Worm (Caenorhabditis elegans) whole organism, L3 larva: ENCODE results near the gene egl-43.

Experiments
- aly-2 ChIP-seq: fragments of 150-350 bp; optimal IDR thresholded peaks from 2 replicates; lab custom pipeline; 2014; ENCODE audit warnings: missing biosample characterization, missing genetic modification characterization
- ceh-16 ChIP-seq: sonication (generic microtip); optimal IDR thresholded peaks from 2 replicates; lab custom pipeline; 2017; ENCODE audit warnings: missing biosample characterization, missing genetic modification characterization
- ceh-28 ChIP-seq: fragments of 150-350 bp; optimal IDR thresholded peaks from 2 replicates; lab custom pipeline; 2014; ENCODE audit warnings: missing biosample characterization, missing genetic modification reagents, missing genetic modification characterization
- ceh-82 ChIP-seq: fragments of 150-350 bp; optimal IDR thresholded peaks from 2 replicates; lab custom pipeline; 2014; ENCODE audit warnings: missing biosample characterization, missing genetic modification characterization
- egl-27 ChIP-seq: sonication (generic microtip); optimal IDR thresholded peaks from 4 replicates; lab custom pipeline; 2017; ENCODE audit warnings: missing biosample characterization, missing genetic modification reagents, missing genetic modification characterization
- egl-5 ChIP-seq: fragments of 150-350 bp; optimal IDR thresholded peaks from 2 replicates; lab custom pipeline; 2017; ENCODE audit warnings: missing biosample characterization, missing genetic modification reagents, missing genetic modification characterization, inconsistent platforms
- elt-1 ChIP-seq: fragments of 150-350 bp; optimal IDR thresholded peaks from 2 replicates; lab custom pipeline; 2014; ENCODE audit warnings: missing biosample characterization, missing genetic modification characterization
- elt-2 ChIP-seq: sonication (generic microtip); optimal IDR thresholded peaks from 2 replicates; lab custom pipeline; 2016; ENCODE audit warnings: missing genetic modification reagents, mild to moderate bottlenecking, missing genetic modification characterization, missing compliant biosample characterization
- elt-3 ChIP-seq, 3 experiments: fragments of 150-350 bp in 1 of 3; sonication (generic microtip) in 2 of 3; optimal IDR thresholded peaks; 2 replicates in 2 of 3; 4 replicates in 1 of 3; lab custom pipeline; 2014 to 2017; ENCODE audit warnings: missing biosample characterization in 3 of 3, missing genetic modification characterization in 3 of 3
- fkh-10 ChIP-seq: sonication (generic microtip); optimal IDR thresholded peaks from 2 replicates; lab custom pipeline; 2017; ENCODE audit warnings: missing biosample characterization, missing genetic modification reagents, missing genetic modification characterization
- fkh-2 ChIP-seq: fragments of 150-350 bp; optimal IDR thresholded peaks from 2 replicates; lab custom pipeline; 2014; ENCODE audit warnings: missing biosample characterization, missing genetic modification reagents, missing genetic modification characterization
- lin-15B ChIP-seq: fragments of 150-350 bp; optimal IDR thresholded peaks from 2 replicates; lab custom pipeline; 2014; ENCODE audit warnings: missing biosample characterization, missing genetic modification characterization
- lin-39 ChIP-seq: fragments of 150-350 bp; optimal IDR thresholded peaks from 2 replicates; lab custom pipeline; 2018; ENCODE audit warnings: missing biosample characterization, missing genetic modification reagents, missing genetic modification characterization
- lsy-12 ChIP-seq: sonication (generic microtip); optimal IDR thresholded peaks from 2 replicates; lab custom pipeline; 2016; ENCODE audit warnings: mild to moderate bottlenecking, missing genetic modification characterization, missing compliant biosample characterization
- mml-1 ChIP-seq: fragments of 150-350 bp; sonication (generic microtip); optimal IDR thresholded peaks from 3 replicates; lab custom pipeline; 2014; ENCODE audit warnings: missing biosample characterization, missing genetic modification characterization
- nhr-11 ChIP-seq: fragments of 150-350 bp; optimal IDR thresholded peaks from 2 replicates; lab custom pipeline; 2014; ENCODE audit warnings: missing biosample characterization, missing genetic modification characterization
- nhr-12 ChIP-seq: fragments of 150-350 bp; optimal IDR thresholded peaks from 2 replicates; lab custom pipeline; 2014; ENCODE audit warnings: missing biosample characterization, missing genetic modification characterization
- nhr-23 ChIP-seq: fragments of 150-350 bp; optimal IDR thresholded peaks from 2 replicates; lab custom pipeline; 2014; ENCODE audit warnings: missing biosample characterization, missing genetic modification reagents, missing genetic modification characterization
- nhr-237 ChIP-seq: fragments of 150-350 bp; optimal IDR thresholded peaks from 2 replicates; lab custom pipeline; 2014; ENCODE audit warnings: missing biosample characterization, missing genetic modification characterization
- nhr-25 ChIP-seq: sonication (generic microtip); optimal IDR thresholded peaks from 2 replicates; lab custom pipeline; 2017; ENCODE audit warnings: missing biosample characterization, missing genetic modification characterization
- nhr-28 ChIP-seq: fragments of 150-350 bp; optimal IDR thresholded peaks from 2 replicates; lab custom pipeline; 2014; ENCODE audit warnings: missing biosample characterization, missing genetic modification characterization
- nhr-43 ChIP-seq: sonication (generic microtip); optimal IDR thresholded peaks from 2 replicates; lab custom pipeline; 2016; ENCODE audit warnings: mild to moderate bottlenecking, missing genetic modification characterization, missing compliant biosample characterization; ENCODE audit not compliant: poor library complexity, severe bottlenecking
- nhr-67 ChIP-seq: fragments of 150-350 bp; optimal IDR thresholded peaks from 2 replicates; lab custom pipeline; 2014; ENCODE audit warnings: missing biosample characterization, missing genetic modification characterization
- nhr-77 ChIP-seq: fragments of 150-350 bp; optimal IDR thresholded peaks from 2 replicates; lab custom pipeline; 2014; ENCODE audit warnings: missing biosample characterization, missing genetic modification characterization
- pha-4 ChIP-seq: fragments of 150-350 bp; optimal IDR thresholded peaks from 2 replicates; lab custom pipeline; 2014; ENCODE audit warnings: missing biosample characterization, missing genetic modification reagents, missing genetic modification characterization
- pqm-1 ChIP-seq: fragments of 150-350 bp; optimal IDR thresholded peaks from 2 replicates; lab custom pipeline; 2017; ENCODE audit warnings: missing biosample characterization, missing genetic modification characterization, inconsistent platforms
- sea-2 ChIP-seq: fragments of 150-350 bp; sonication (generic microtip); optimal IDR thresholded peaks from 4 replicates; lab custom pipeline; 2014; ENCODE audit warnings: missing biosample characterization, missing genetic modification reagents, missing genetic modification characterization
- skn-1 ChIP-seq: fragments of 150-350 bp; optimal IDR thresholded peaks from 2 replicates; lab custom pipeline; 2014; ENCODE audit warnings: missing biosample characterization, missing genetic modification characterization
- snpc-4 ChIP-seq: fragments of 150-350 bp; optimal IDR thresholded peaks from 2 replicates; lab custom pipeline; 2014; ENCODE audit warnings: missing biosample characterization, missing genetic modification characterization
- tbx-2 ChIP-seq: sonication (generic microtip); optimal IDR thresholded peaks from 2 replicates; lab custom pipeline; 2016; ENCODE audit warnings: mild to moderate bottlenecking, missing genetic modification characterization, missing compliant biosample characterization
- zag-1 ChIP-seq: fragments of 150-350 bp; optimal IDR thresholded peaks from 2 replicates; lab custom pipeline; 2014; ENCODE audit warnings: missing biosample characterization, missing genetic modification characterization
- ztf-11 ChIP-seq: fragments of 150-350 bp; optimal IDR thresholded peaks from 2 replicates; lab custom pipeline; 2014; ENCODE audit warnings: missing biosample characterization, missing genetic modification characterization
- ztf-4 ChIP-seq: fragments of 150-350 bp; optimal IDR thresholded peaks from 2 replicates; lab custom pipeline; 2014; ENCODE audit warnings: missing biosample characterization, missing genetic modification characterization

egl-43 gene

ce11 chrII:9984866-9985336 lies 29.9 kb downstream of the egl-43 start (continued):
- no peak for TF ChIP-seq skn-1 (tag; lab: Kevin White, UChicago)
- TF ChIP-seq nhr-77 (tag; lab: Kevin White, UChicago) = no peak
- TF ChIP-seq nhr-11 = peak; percentile 77
- TF ChIP-seq, all 47 proteins: peak for 13

- TF ChIP-seq nhr-25 (tag; lab: Kevin White, UChicago) = peak; percentile 8
- no peak for TF ChIP-seq nhr-23 (tag; lab: Kevin White, UChicago)
- TF ChIP-seq zag-1 (tag; lab: Kevin White, UChicago) = no peak
- TF ChIP-seq sea-2 (GFP tag; lab: Kevin White, UChicago) = no peak
- no peak for TF ChIP-seq lsy-12
- TF ChIP-seq nhr-11 = peak; percentile 25
- no peak for TF ChIP-seq nhr-67 (tag; lab: Kevin White, UChicago)
- TF ChIP-seq nhr-237 = no peak
Measured at ce11 chrII:9986635-9987575, 31.9 kb downstream of the egl-43 start.

ce11 chrII:9988620-9989019 lies 33.6 kb downstream of the egl-43 start:
- TF ChIP-seq lin-15B (no peak), snpc-4 (tag; lab: Kevin White, UChicago) (no peak), skn-1 (tag; lab: Kevin White, UChicago) (no peak), elt-3 (tag; optimal IDR thresholded peaks at IDR 0.05; lab: Kevin White, UChicago) (no peak), ztf-11 (tag; lab: Kevin White, UChicago) (no peak), ceh-82 (tag; lab: Kevin White, UChicago) (no peak), nhr-43 (tag; lab: Kevin White, UChicago) (no peak), lsy-12 (no peak), nhr-28 (tag; lab: Kevin White, UChicago) (no peak), pha-4 (tag; lab: Kevin White, UChicago) (no peak), nhr-11 (no peak), mml-1 (tag; lab: Kevin White, UChicago) (no peak), elt-2 (tag; lab: Kevin White, UChicago) (no peak), fkh-2 (no peak), ceh-28 (tag; lab: Kevin White, UChicago) (no peak), lin-39 (no peak), ztf-4 (tag; lab: Kevin White, UChicago) (no peak)

ce11 chrII:9989533-9989932 lies 34.5 kb downstream of the egl-43 start:
- TF ChIP-seq fkh-10 (GFP tag; lab: Kevin White, UChicago) (no peak), elt-1 (tag; lab: Kevin White, UChicago) (no peak), nhr-237 (no peak), ceh-16 (tag; lab: Kevin White, UChicago) (no peak), nhr-11 (no peak), sea-2 (GFP tag; lab: Kevin White, UChicago) (no peak), egl-5 (tag; lab: Kevin White, UChicago) (no peak), elt-3 (tag; optimal IDR thresholded peaks at IDR 0.05; lab: Kevin White, UChicago) (no peak), nhr-77 (tag; lab: Kevin White, UChicago) (no peak), pqm-1 (tag; lab: Kevin White, UChicago) (no peak), egl-27 (no peak), aly-2 (no peak), nhr-23 (tag; lab: Kevin White, UChicago) (no peak), pha-4 (tag; lab: Kevin White, UChicago) (no peak), nhr-12 (no peak), nhr-67 (tag; lab: Kevin White, UChicago) (no peak), tbx-2 (tag; lab: Kevin White, UChicago) (no peak), ztf-4 (tag; lab: Kevin White, UChicago) (no peak), mml-1 (tag; lab: Kevin White, UChicago) (no peak), nhr-25 (tag; lab: Kevin White, UChicago) (no peak)
